Fruit fly (Drosophila melanogaster) whole organism, embryonic: ENCODE results near the gene FucTD.
A peak's percentile ranks its signal among the peaks of the same experiment; 100 is the strongest.

Experiments
- Abd-B ChIP-seq: fragments of 200-800 bp; sonication (Bioruptor generic); optimal IDR thresholded peaks from 2 replicates; lab custom pipeline; 2018; ENCODE audit warnings: missing biosample characterization, mild to moderate bottlenecking, missing genetic modification characterization, moderate library complexity
- Atf-2 ChIP-seq: fragments of 200-800 bp; sonication (Bioruptor generic); optimal IDR thresholded peaks from 2 replicates; lab custom pipeline; 2016; ENCODE audit warnings: missing biosample characterization, missing genetic modification characterization
- B-H1 ChIP-seq: fragments of 200-800 bp; sonication (Bioruptor generic); IDR thresholded peaks from 3 replicates; pipeline ENCODE4 v1.3.6; 2022; ENCODE audit warnings: missing biosample characterization, missing genetic modification characterization
- Blimp-1 ChIP-seq: fragments of 200-800 bp; sonication (Bioruptor generic); optimal IDR thresholded peaks from 3 replicates; lab custom pipeline; 2018; ENCODE audit warnings: missing biosample characterization, missing genetic modification characterization, mild to moderate bottlenecking, moderate library complexity, missing genetic modification reagents
- CG10366 ChIP-seq: fragments of 200-800 bp; sonication (Bioruptor generic); IDR thresholded peaks from 2 replicates; pipeline ENCODE4 v1.3.6; 2022; ENCODE audit warnings: missing biosample characterization, missing genetic modification characterization
- CG10431 ChIP-seq: fragments of 200-800 bp; sonication (Bioruptor generic); optimal IDR thresholded peaks from 3 replicates; lab custom pipeline; 2018; ENCODE audit warnings: missing biosample characterization, mild to moderate bottlenecking, missing genetic modification characterization
- CG11695 ChIP-seq: fragments of 200-800 bp; sonication (Bioruptor generic); IDR thresholded peaks from 3 replicates; pipeline ENCODE4 v1.3.6; 2022; ENCODE audit warnings: missing biosample characterization, missing genetic modification characterization
- CG13894 ChIP-seq: fragments of 200-800 bp; sonication (Bioruptor generic); optimal IDR thresholded peaks from 3 replicates; lab custom pipeline; 2018; ENCODE audit warnings: missing biosample characterization, mild to moderate bottlenecking, missing genetic modification characterization, moderate library complexity
- CG17385 ChIP-seq: fragments of 200-800 bp; sonication (Bioruptor generic); optimal IDR thresholded peaks from 3 replicates; lab custom pipeline; 2018; ENCODE audit warnings: missing biosample characterization, mild to moderate bottlenecking, missing genetic modification characterization
- CG17568 ChIP-seq: fragments of 200-800 bp; sonication (Bioruptor generic); optimal IDR thresholded peaks from 2 replicates; lab custom pipeline; 2018; ENCODE audit warnings: missing biosample characterization, mild to moderate bottlenecking, missing genetic modification characterization, moderate library complexity
- CG18619 ChIP-seq: fragments of 200-800 bp; sonication (Bioruptor generic); optimal IDR thresholded peaks from 3 replicates; lab custom pipeline; 2017; ENCODE audit warnings: missing biosample characterization, mild to moderate bottlenecking, missing genetic modification characterization
- CG30431 ChIP-seq: fragments of 200-800 bp; sonication (Bioruptor generic); optimal IDR thresholded peaks from 2 replicates; lab custom pipeline; 2017; ENCODE audit warnings: missing biosample characterization, missing genetic modification characterization
- CG34376 ChIP-seq: fragments of 200-800 bp; sonication (Bioruptor generic); optimal IDR thresholded peaks from 2 replicates; lab custom pipeline; 2018; ENCODE audit warnings: missing biosample characterization, mild to moderate bottlenecking, missing genetic modification characterization
- CG6689 ChIP-seq: fragments of 200-800 bp; sonication (Bioruptor generic); IDR thresholded peaks from 2 replicates; pipeline ENCODE4 v1.3.6; 2022; ENCODE audit warnings: missing biosample characterization, missing genetic modification characterization
- CG7372 ChIP-seq: fragments of 200-800 bp; sonication (Bioruptor generic); IDR thresholded peaks from 2 replicates; pipeline ENCODE4 v1.3.6; 2022; ENCODE audit warnings: missing biosample characterization, missing genetic modification characterization
- CG8924 ChIP-seq: fragments of 200-800 bp; optimal IDR thresholded peaks from 3 replicates; lab custom pipeline; 2019; ENCODE audit warnings: missing biosample characterization, mild to moderate bottlenecking, missing genetic modification characterization, moderate library complexity
- CG9215 ChIP-seq: fragments of 200-800 bp; sonication (Bioruptor generic); IDR thresholded peaks from 2 replicates; pipeline ENCODE4 v1.3.6; 2022; ENCODE audit warnings: missing biosample characterization, missing genetic modification characterization
- Dll ChIP-seq: fragments of 200-800 bp; sonication (Bioruptor generic); IDR thresholded peaks from 4 replicates; pipeline ENCODE4 v1.3.6; 2022; ENCODE audit warnings: missing biosample characterization, missing genetic modification characterization; ENCODE audit not compliant: partially characterized antibody
- Ets65A ChIP-seq: fragments of 200-800 bp; sonication (Bioruptor generic); peaks from one replicate; lab custom pipeline; 2016; ENCODE audit warnings: missing biosample characterization, missing genetic modification characterization
- Ets97D ChIP-seq: fragments of 200-800 bp; sonication (Bioruptor generic); optimal IDR thresholded peaks from 3 replicates; lab custom pipeline; 2016; ENCODE audit warnings: missing biosample characterization, missing genetic modification characterization
- Fer2 ChIP-seq: fragments of 200-800 bp; sonication (Bioruptor generic); optimal IDR thresholded peaks from 2 replicates; lab custom pipeline; 2018; ENCODE audit warnings: missing biosample characterization, mild to moderate bottlenecking, missing genetic modification characterization, moderate library complexity
- Gug ChIP-seq: fragments of 200-800 bp; sonication (Bioruptor generic); IDR thresholded peaks from 4 replicates; pipeline ENCODE4 v1.3.6; 2022; ENCODE audit warnings: missing biosample characterization, missing genetic modification characterization
- NK7.1 ChIP-seq: fragments of 200-800 bp; sonication (Bioruptor generic); optimal IDR thresholded peaks from 3 replicates; lab custom pipeline; 2016; ENCODE audit warnings: missing biosample characterization, missing genetic modification characterization
- Opbp ChIP-seq: fragments of 200-800 bp; sonication (Bioruptor generic); IDR thresholded peaks from 3 replicates; pipeline ENCODE4 v1.3.6; 2022; ENCODE audit warnings: missing biosample characterization, missing genetic modification characterization; ENCODE audit not compliant: partially characterized antibody
- Poxn ChIP-seq: fragments of 200-800 bp; sonication (Bioruptor generic); IDR thresholded peaks from 2 replicates; pipeline ENCODE4 v1.3.6; 2022; ENCODE audit warnings: missing biosample characterization, missing genetic modification characterization
- Ravus ChIP-seq: fragments of 200-800 bp; sonication (Bioruptor generic); IDR thresholded peaks from 2 replicates; pipeline ENCODE4 v1.3.6; 2022; ENCODE audit warnings: missing biosample characterization, missing genetic modification characterization
- Scr ChIP-seq: fragments of 200-800 bp; sonication (Bioruptor generic); IDR thresholded peaks from 2 replicates; pipeline ENCODE4 v1.3.6; 2022; ENCODE audit warnings: missing biosample characterization, missing genetic modification characterization; ENCODE audit not compliant: partially characterized antibody
- Sox102F ChIP-seq: fragments of 200-800 bp; sonication (Bioruptor generic); optimal IDR thresholded peaks from 2 replicates; lab custom pipeline; 2018; ENCODE audit warnings: missing biosample characterization, mild to moderate bottlenecking, missing genetic modification characterization, moderate library complexity
- Tbp ChIP-seq: fragments of >200 bp; optimal IDR thresholded peaks from 2 replicates; lab custom pipeline; 2018; ENCODE audit warnings: missing biosample characterization, missing genetic modification characterization
- Trl ChIP-seq, 3 experiments: fragments of >200 bp in 2 of 3; fragments of 200-800 bp in 1 of 3; sonication (Bioruptor generic) in 1 of 3; optimal IDR thresholded peaks; 2 replicates in 1 of 3; 3 replicates in 2 of 3; lab custom pipeline; 2016 to 2017; ENCODE audit warnings: missing biosample characterization in 1 of 3, missing genetic modification characterization in 1 of 3
- abd-A ChIP-seq: fragments of 200-800 bp; sonication (Bioruptor generic); optimal IDR thresholded peaks from 3 replicates; lab custom pipeline; 2019; ENCODE audit warnings: missing biosample characterization, mild to moderate bottlenecking, missing genetic modification characterization, moderate library complexity
- az2 ChIP-seq: fragments of 200-800 bp; sonication (Bioruptor generic); optimal IDR thresholded peaks from 3 replicates; lab custom pipeline; 2016; ENCODE audit warnings: missing biosample characterization, missing genetic modification characterization
- grn ChIP-seq: fragments of 200-800 bp; sonication (Bioruptor generic); optimal IDR thresholded peaks from 3 replicates; lab custom pipeline; 2017; ENCODE audit warnings: missing biosample characterization, missing genetic modification characterization
- her ChIP-seq: fragments of 200-800 bp; sonication (Bioruptor generic); optimal IDR thresholded peaks from 2 replicates; lab custom pipeline; 2016; ENCODE audit warnings: missing biosample characterization, missing genetic modification characterization
- inv ChIP-seq: fragments of 200-800 bp; sonication (Bioruptor generic); IDR thresholded peaks from 2 replicates; pipeline ENCODE4 v1.3.6; 2022; ENCODE audit warnings: missing biosample characterization, missing genetic modification characterization; ENCODE audit not compliant: partially characterized antibody
- knrl ChIP-seq: fragments of 200-800 bp; sonication (Bioruptor generic); IDR thresholded peaks from 3 replicates; pipeline ENCODE4 v1.3.6; 2022; ENCODE audit warnings: missing biosample characterization, missing genetic modification characterization; ENCODE audit not compliant: partially characterized antibody
- lilli ChIP-seq: fragments of 200-800 bp; sonication (Bioruptor generic); optimal IDR thresholded peaks from 3 replicates; lab custom pipeline; 2016; ENCODE audit warnings: missing biosample characterization, missing genetic modification characterization
- lov ChIP-seq, 2 experiments: fragments of 200-800 bp in 1 of 2; fragments of >200 bp in 1 of 2; sonication (Bioruptor generic) in 1 of 2; IDR thresholded peaks in 1 of 2; optimal IDR thresholded peaks in 1 of 2; 2 replicates in 1 of 2; 3 replicates in 1 of 2; pipeline versions ENCODE4 v1.3.6 to Lab custom; 2017 to 2022; ENCODE audit warnings: missing biosample characterization in 1 of 2, missing genetic modification characterization in 1 of 2
- maf-S ChIP-seq: fragments of 200-800 bp; sonication (Bioruptor generic); optimal IDR thresholded peaks from 2 replicates; lab custom pipeline; 2016; ENCODE audit warnings: missing biosample characterization, missing genetic modification characterization
- pan ChIP-seq, 4 experiments: fragments of >200 bp in 3 of 4; fragments of 200-800 bp in 1 of 4; sonication (Bioruptor generic) in 1 of 4; optimal IDR thresholded peaks in 3 of 4; IDR thresholded peaks in 1 of 4; 2 replicates each; pipeline versions ENCODE4 v1.3.6 to Lab custom; 2017 to 2022; ENCODE audit warnings: missing biosample characterization in 2 of 4, missing genetic modification characterization in 2 of 4, mixed read lengths in 1 of 4
- pho ChIP-seq: fragments of 200-800 bp; sonication (Bioruptor generic); optimal IDR thresholded peaks from 2 replicates; lab custom pipeline; 2016; ENCODE audit warnings: missing biosample characterization, missing genetic modification characterization
- pzg ChIP-seq: fragments of 200-800 bp; sonication (Bioruptor generic); optimal IDR thresholded peaks from 3 replicates; lab custom pipeline; 2018; ENCODE audit warnings: missing biosample characterization, mild to moderate bottlenecking, missing genetic modification characterization, moderate library complexity
- sc ChIP-seq, 3 experiments: fragments of >200 bp in 2 of 3; fragments of 200-800 bp in 1 of 3; sonication (Bioruptor generic) in 1 of 3; optimal IDR thresholded peaks; 2 replicates in 2 of 3; 3 replicates in 1 of 3; lab custom pipeline; 2017; ENCODE audit warnings: mild to moderate bottlenecking in 1 of 3, missing biosample characterization in 1 of 3, missing genetic modification characterization in 1 of 3, missing genetic modification reagents in 1 of 3
- so ChIP-seq: fragments of 200-800 bp; sonication (Bioruptor generic); IDR thresholded peaks from 3 replicates; pipeline ENCODE4 v1.3.6; 2022; ENCODE audit warnings: missing biosample characterization, missing genetic modification characterization
- sug ChIP-seq: fragments of 200-800 bp; optimal IDR thresholded peaks from 2 replicates; lab custom pipeline; 2019; ENCODE audit warnings: missing biosample characterization, mild to moderate bottlenecking, missing genetic modification characterization, moderate library complexity
- unpg ChIP-seq: fragments of 200-800 bp; sonication (Bioruptor generic); optimal IDR thresholded peaks from 3 replicates; lab custom pipeline; 2018; ENCODE audit warnings: missing biosample characterization, mild to moderate bottlenecking, missing genetic modification characterization, moderate library complexity
- usp ChIP-seq: fragments of >200 bp; optimal IDR thresholded peaks from 2 replicates; lab custom pipeline; 2017; ENCODE audit warnings: missing biosample characterization, missing genetic modification characterization
- wdn ChIP-seq: fragments of 200-800 bp; sonication (Bioruptor generic); IDR thresholded peaks from 2 replicates; pipeline ENCODE4 v1.3.6; 2022; ENCODE audit warnings: missing biosample characterization, missing genetic modification characterization

The FucTD gene

dm6 chr3L:1463547-1463946 lies 47.5 kb downstream of the FucTD start, which contains the start of gene rho (continued):
- no peak for TF ChIP-seq pzg (GFP tag; lab: Kevin White, UChicago)
- no peak for TF ChIP-seq CG8924 (tag; lab: Kevin White, UChicago)
- no peak for TF ChIP-seq CG18619
- TF ChIP-seq grn (GFP tag; lab: Kevin White, UChicago), result no peak
- TF ChIP-seq inv, result no peak
- peak; percentile 2 for TF ChIP-seq lilli
- TF ChIP-seq Poxn, result no peak
- TF ChIP-seq Blimp-1 (GFP tag; lab: Kevin White, UChicago), result peak; percentile 28
- no peak for TF ChIP-seq usp (GFP tag; lab: Kevin White, UChicago)
- no peak for TF ChIP-seq CG9215 (GFP tag; lab: Robert Waterston, UW)
- TF ChIP-seq CG6689, result no peak
- no peak for TF ChIP-seq Atf-2
- TF ChIP-seq CG7372, result no peak
- TF ChIP-seq lov (optimal IDR thresholded peaks at IDR 0.05; lab: Kevin White, UChicago), result no peak
- 0 out of 3 replicates have a peak, but pooled peaks have one; percentile 24 for TF ChIP-seq lov (GFP tag; IDR thresholded peaks at IDR 0.05; lab: Robert Waterston, UW)
- TF ChIP-seq knrl (GFP tag; lab: Robert Waterston, UW), result no peak; the same call in 2 of the 3 replicates
- TF ChIP-seq Ets65A (GFP tag; lab: Kevin White, UChicago), result peak; percentile 63
- TF ChIP-seq Ets97D (GFP tag; lab: Kevin White, UChicago), result no peak
- TF ChIP-seq CG10431 (GFP tag; lab: Kevin White, UChicago), result no peak
- no peak for TF ChIP-seq CG17568 (GFP tag; lab: Kevin White, UChicago)
- peak; percentile 41 for TF ChIP-seq her
- no peak for TF ChIP-seq wdn (GFP tag; lab: Robert Waterston, UW)
- no peak for TF ChIP-seq CG13894 (tag; lab: Kevin White, UChicago)
- peak; percentile 46 for TF ChIP-seq Scr (GFP tag; lab: Robert Waterston, UW)
- TF ChIP-seq Abd-B, result no peak
- no peak for TF ChIP-seq sc (optimal IDR thresholded peaks at IDR 0.05; lab: Kevin White, UChicago)
- TF ChIP-seq sc (GFP tag; optimal IDR thresholded peaks at IDR 0.05; lab: Kevin White, UChicago), result no peak
- no peak for TF ChIP-seq Dll
- no peak for TF ChIP-seq pho (GFP tag; lab: Kevin White, UChicago)
- TF ChIP-seq maf-S (GFP tag; lab: Kevin White, UChicago), result no peak
- TF ChIP-seq abd-A, result peak; percentile 47
- peak; percentile 53; the same call in 2 of the 3 replicates for TF ChIP-seq so (GFP tag; lab: Robert Waterston, UW)
- TF ChIP-seq Sox102F, result no peak
- peak; percentile 51; the same call in 1 of the 3 replicates for TF ChIP-seq CG11695 (GFP tag; lab: Robert Waterston, UW)
- TF ChIP-seq Ravus (GFP tag; lab: Robert Waterston, UW), result no peak
- TF ChIP-seq Trl (optimal IDR thresholded peaks at IDR 0.05; lab: Kevin White, UChicago), result peak; percentile 22 to 37
- peak; percentile 48 for TF ChIP-seq Trl (GFP tag; optimal IDR thresholded peaks at IDR 0.05; lab: Kevin White, UChicago)
- no peak for TF ChIP-seq Fer2 (tag; lab: Kevin White, UChicago)
- TF ChIP-seq az2, result no peak
- TF ChIP-seq Opbp (GFP tag; lab: Robert Waterston, UW), result peak; percentile 54; the same call in 2 of the 3 replicates
- no peak; the same call in 2 of the 3 replicates for TF ChIP-seq B-H1
- TF ChIP-seq sug (tag; lab: Kevin White, UChicago), result no peak
- TF ChIP-seq CG10366 (GFP tag; lab: Robert Waterston, UW), result no peak
- peak; percentile 48 for TF ChIP-seq unpg
- no peak for TF ChIP-seq NK7.1 (GFP tag; lab: Kevin White, UChicago)
- TF ChIP-seq CG17385 (GFP tag; lab: Kevin White, UChicago), result peak; percentile 40
- TF ChIP-seq Tbp (GFP tag; lab: Kevin White, UChicago), result peak; percentile 81
- no peak for TF ChIP-seq CG34376
- no peak for TF ChIP-seq Gug
- TF ChIP-seq pan (optimal IDR thresholded peaks at IDR 0.05; lab: Kevin White, UChicago), result no peak
- no peak for TF ChIP-seq pan (GFP tag; optimal IDR thresholded peaks at IDR 0.05 in 1 of 2, IDR thresholded peaks at IDR 0.05 in 1 of 2)
- no peak for TF ChIP-seq CG30431 (GFP tag; lab: Kevin White, UChicago)
